Fruit fly (Drosophila melanogaster) whole organism, embryonic: ENCODE data around the gene CG5273.

Experiments
- CG1024 ChIP-seq: fragments of 200-800 bp; sonication (Bioruptor generic); IDR thresholded peaks from 2 replicates; pipeline ENCODE4 v1.3.6; 2022; ENCODE audit warnings: missing biosample characterization, missing genetic modification characterization
- CG10321 ChIP-seq: fragments of 200-800 bp; sonication (Bioruptor generic); IDR thresholded peaks from 2 replicates; pipeline ENCODE4 v1.3.6; 2022; ENCODE audit warnings: missing biosample characterization, missing genetic modification characterization
- CG11695 ChIP-seq: fragments of 200-800 bp; sonication (Bioruptor generic); IDR thresholded peaks from 3 replicates; pipeline ENCODE4 v1.3.6; 2022; ENCODE audit warnings: missing biosample characterization, missing genetic modification characterization
- CG12071 ChIP-seq: fragments of 200-800 bp; sonication (Bioruptor generic); optimal IDR thresholded peaks from 3 replicates; lab custom pipeline; 2018; ENCODE audit warnings: missing biosample characterization, mild to moderate bottlenecking, missing genetic modification characterization
- CG12769 ChIP-seq: fragments of 200-800 bp; sonication (Bioruptor generic); optimal IDR thresholded peaks from 2 replicates; lab custom pipeline; 2019; ENCODE audit warnings: missing biosample characterization, mild to moderate bottlenecking, missing genetic modification characterization, moderate library complexity
- CG13296 ChIP-seq: fragments of 200-800 bp; sonication (Bioruptor generic); optimal IDR thresholded peaks from 3 replicates; lab custom pipeline; 2018; ENCODE audit warnings: missing biosample characterization, mild to moderate bottlenecking, missing genetic modification characterization
- CG14860 ChIP-seq: fragments of 200-800 bp; sonication (Bioruptor generic); IDR thresholded peaks from 3 replicates; pipeline ENCODE4 v1.3.6; 2022; ENCODE audit warnings: missing biosample characterization, missing genetic modification characterization; ENCODE audit not compliant: partially characterized antibody
- CG15514 ChIP-seq: fragments of 200-800 bp; sonication (Bioruptor generic); optimal IDR thresholded peaks from 3 replicates; lab custom pipeline; 2017; ENCODE audit warnings: missing biosample characterization, missing genetic modification characterization, mild to moderate bottlenecking, moderate library complexity, missing genetic modification reagents
- CG1647 ChIP-seq: fragments of 200-800 bp; sonication (Bioruptor generic); optimal IDR thresholded peaks from 3 replicates; lab custom pipeline; 2016; ENCODE audit warnings: missing biosample characterization, missing genetic modification characterization
- CG5245 ChIP-seq: fragments of 200-800 bp; sonication (Bioruptor generic); optimal IDR thresholded peaks from 3 replicates; lab custom pipeline; 2016; ENCODE audit warnings: missing biosample characterization, missing genetic modification characterization
- CG5953 ChIP-seq: fragments of 200-800 bp; sonication (Bioruptor generic); IDR thresholded peaks from 2 replicates; pipeline ENCODE4 v1.3.6; 2022; ENCODE audit warnings: missing biosample characterization, missing genetic modification characterization
- CG6175 ChIP-seq: fragments of 200-800 bp; sonication (Bioruptor generic); IDR thresholded peaks from 3 replicates; pipeline ENCODE4 v1.3.6; 2022; ENCODE audit warnings: missing biosample characterization, missing genetic modification characterization
- CG6254 ChIP-seq: fragments of 200-800 bp; sonication (Bioruptor generic); optimal IDR thresholded peaks from 3 replicates; lab custom pipeline; 2017; ENCODE audit warnings: mild to moderate bottlenecking, missing biosample characterization, missing genetic modification reagents, missing genetic modification characterization
- CG7987 ChIP-seq: fragments of 200-800 bp; sonication (Bioruptor generic); optimal IDR thresholded peaks from 2 replicates; lab custom pipeline; 2018; ENCODE audit warnings: missing biosample characterization, mild to moderate bottlenecking, missing genetic modification characterization, moderate library complexity
- CG9727 ChIP-seq: fragments of 200-800 bp; sonication (Bioruptor generic); optimal IDR thresholded peaks from 3 replicates; lab custom pipeline; 2017; ENCODE audit warnings: missing biosample characterization, mild to moderate bottlenecking, missing genetic modification characterization
- CrebB ChIP-seq: fragments of 200-800 bp; sonication (Bioruptor generic); optimal IDR thresholded peaks from 3 replicates; lab custom pipeline; 2018; ENCODE audit warnings: missing biosample characterization, mild to moderate bottlenecking, missing genetic modification characterization
- Dip3 ChIP-seq: fragments of 200-800 bp; sonication (Bioruptor generic); optimal IDR thresholded peaks from 3 replicates; lab custom pipeline; 2016; ENCODE audit warnings: missing biosample characterization, missing genetic modification characterization
- Drgx ChIP-seq: fragments of 200-800 bp; sonication (Bioruptor generic); IDR thresholded peaks from 2 replicates; pipeline ENCODE4 v1.3.6; 2022; ENCODE audit warnings: missing biosample characterization, missing genetic modification characterization
- Fer1 ChIP-seq: fragments of 200-800 bp; sonication (Bioruptor generic); optimal IDR thresholded peaks from 2 replicates; lab custom pipeline; 2017; ENCODE audit warnings: missing biosample characterization, mild to moderate bottlenecking, missing genetic modification characterization
- GATAe ChIP-seq: fragments of 200-800 bp; sonication (Bioruptor generic); conservative IDR thresholded peaks from 2 replicates; pipeline ENCODE4 v1.3.6; 2022; ENCODE audit warnings: missing biosample characterization, missing genetic modification characterization
- H2.0 ChIP-seq: fragments of 200-800 bp; sonication (Bioruptor generic); IDR thresholded peaks from 2 replicates; pipeline ENCODE4 v1.3.6; 2022; ENCODE audit warnings: missing biosample characterization, missing genetic modification characterization
- HHEX ChIP-seq: fragments of 200-800 bp; sonication (Bioruptor generic); optimal IDR thresholded peaks from 3 replicates; lab custom pipeline; 2017; ENCODE audit warnings: missing biosample characterization, mild to moderate bottlenecking, missing genetic modification characterization, missing genetic modification reagents
- HLH3B ChIP-seq: fragments of 200-800 bp; sonication (Bioruptor generic); IDR thresholded peaks from 2 replicates; pipeline ENCODE4 v1.3.6; 2022; ENCODE audit warnings: missing biosample characterization, missing genetic modification characterization
- Hmr ChIP-seq: fragments of 200-800 bp; sonication (Bioruptor generic); optimal IDR thresholded peaks from 3 replicates; lab custom pipeline; 2017; ENCODE audit warnings: mild to moderate bottlenecking, missing biosample characterization, missing genetic modification reagents, missing genetic modification characterization
- Lpt ChIP-seq: fragments of >200 bp; optimal IDR thresholded peaks from 2 replicates; lab custom pipeline; 2018; ENCODE audit warnings: missing biosample characterization, missing genetic modification characterization
- Max ChIP-seq: fragments of 200-800 bp; sonication (Bioruptor generic); optimal IDR thresholded peaks from 2 replicates; lab custom pipeline; 2016; ENCODE audit warnings: missing biosample characterization, mild to moderate bottlenecking, missing genetic modification characterization
- Pdp1 ChIP-seq, 2 experiments: fragments of 200-800 bp; sonication (Bioruptor generic); optimal IDR thresholded peaks; 3 replicates each; lab custom pipeline; 2016; ENCODE audit warnings: missing biosample characterization in 2 of 2, missing genetic modification characterization in 2 of 2, mild to moderate bottlenecking in 1 of 2, moderate library complexity in 1 of 2
- Six4 ChIP-seq: fragments of 200-800 bp; sonication (Bioruptor generic); optimal IDR thresholded peaks from 2 replicates; lab custom pipeline; 2016; ENCODE audit warnings: missing biosample characterization, missing genetic modification characterization
- TFAM ChIP-seq: fragments of 200-800 bp; sonication (Bioruptor generic); optimal IDR thresholded peaks from 2 replicates; lab custom pipeline; 2017; ENCODE audit warnings: missing biosample characterization, missing genetic modification characterization, inconsistent platforms
- Xbp1 ChIP-seq: fragments of 200-800 bp; sonication (Bioruptor generic); optimal IDR thresholded peaks from 3 replicates; lab custom pipeline; 2016; ENCODE audit warnings: missing biosample characterization, mild to moderate bottlenecking, missing genetic modification characterization
- al ChIP-seq: fragments of 200-800 bp; sonication (Bioruptor generic); IDR thresholded peaks from 2 replicates; pipeline ENCODE4 v1.3.6; 2022; ENCODE audit warnings: missing biosample characterization, missing genetic modification characterization
- bab2 ChIP-seq: fragments of 200-800 bp; sonication (Bioruptor generic); optimal IDR thresholded peaks from 2 replicates; lab custom pipeline; 2016; ENCODE audit warnings: missing biosample characterization, missing genetic modification characterization
- bsh ChIP-seq, 2 experiments: fragments of 200-800 bp; sonication (Bioruptor generic); optimal IDR thresholded peaks; 2 replicates each; lab custom pipeline; 2017 to 2018; ENCODE audit warnings: mild to moderate bottlenecking in 2 of 2, missing biosample characterization in 2 of 2, missing genetic modification characterization in 2 of 2, moderate library complexity in 1 of 2
- chinmo ChIP-seq: fragments of 200-800 bp; sonication (Bioruptor generic); IDR thresholded peaks from 4 replicates; pipeline ENCODE4 v1.3.6; 2022; ENCODE audit warnings: missing biosample characterization, missing genetic modification characterization; ENCODE audit not compliant: partially characterized antibody
- ci ChIP-seq: fragments of 200-800 bp; sonication (Bioruptor generic); IDR thresholded peaks from 3 replicates; pipeline ENCODE4 v1.3.6; 2022; ENCODE audit warnings: missing biosample characterization, missing genetic modification characterization
- crol ChIP-seq: fragments of 200-800 bp; sonication (Bioruptor generic); IDR thresholded peaks from 2 replicates; pipeline ENCODE4 v1.3.6; 2022; ENCODE audit warnings: missing biosample characterization, missing genetic modification characterization
- fu2 ChIP-seq: fragments of 200-800 bp; sonication (Bioruptor generic); optimal IDR thresholded peaks from 2 replicates; lab custom pipeline; 2016; ENCODE audit warnings: missing biosample characterization, missing genetic modification characterization
- gce ChIP-seq: fragments of 200-800 bp; sonication (Bioruptor generic); IDR thresholded peaks from 3 replicates; pipeline ENCODE4 v1.3.6; 2022; ENCODE audit warnings: missing biosample characterization, missing genetic modification characterization
- gt ChIP-seq: fragments of 200-800 bp; sonication (Bioruptor generic); IDR thresholded peaks from 2 replicates; pipeline ENCODE4 v1.3.6; 2022; ENCODE audit warnings: missing biosample characterization, missing genetic modification characterization
- insv ChIP-seq, 2 experiments: fragments of 200-800 bp; sonication (Bioruptor generic); optimal IDR thresholded peaks; 3 replicates each; lab custom pipeline; 2016 to 2018; ENCODE audit warnings: missing biosample characterization in 2 of 2, missing genetic modification characterization in 2 of 2
- kay ChIP-seq: fragments of 200-800 bp; sonication (Bioruptor generic); optimal IDR thresholded peaks from 2 replicates; lab custom pipeline; 2016; ENCODE audit warnings: missing biosample characterization, missing genetic modification characterization
- lov ChIP-seq, 2 experiments: fragments of 200-800 bp in 1 of 2; fragments of >200 bp in 1 of 2; sonication (Bioruptor generic) in 1 of 2; IDR thresholded peaks in 1 of 2; optimal IDR thresholded peaks in 1 of 2; 2 replicates in 1 of 2; 3 replicates in 1 of 2; pipeline versions ENCODE4 v1.3.6 to Lab custom; 2017 to 2022; ENCODE audit warnings: missing biosample characterization in 1 of 2, missing genetic modification characterization in 1 of 2
- nau ChIP-seq: fragments of 200-800 bp; sonication (Bioruptor generic); optimal IDR thresholded peaks from 3 replicates; lab custom pipeline; 2017; ENCODE audit warnings: missing biosample characterization, mild to moderate bottlenecking, missing genetic modification characterization, missing genetic modification reagents
- nmo ChIP-seq: fragments of 200-800 bp; sonication (Bioruptor generic); optimal IDR thresholded peaks from 2 replicates; lab custom pipeline; 2018; ENCODE audit warnings: missing biosample characterization, mild to moderate bottlenecking, missing genetic modification characterization, moderate library complexity
- oc ChIP-seq: fragments of 200-800 bp; sonication (Bioruptor generic); optimal IDR thresholded peaks from 2 replicates; lab custom pipeline; 2018; ENCODE audit warnings: missing biosample characterization, mild to moderate bottlenecking, missing genetic modification characterization, moderate library complexity
- pan ChIP-seq, 4 experiments: fragments of >200 bp in 3 of 4; fragments of 200-800 bp in 1 of 4; sonication (Bioruptor generic) in 1 of 4; optimal IDR thresholded peaks in 3 of 4; IDR thresholded peaks in 1 of 4; 2 replicates each; pipeline versions ENCODE4 v1.3.6 to Lab custom; 2017 to 2022; ENCODE audit warnings: missing biosample characterization in 2 of 4, missing genetic modification characterization in 2 of 4, mixed read lengths in 1 of 4
- row ChIP-seq: fragments of 200-800 bp; sonication (Bioruptor generic); IDR thresholded peaks from 3 replicates; pipeline ENCODE4 v1.3.6; 2022; ENCODE audit warnings: missing biosample characterization, missing genetic modification characterization
- sr ChIP-seq: fragments of 200-800 bp; sonication (Bioruptor generic); IDR thresholded peaks from 3 replicates; pipeline ENCODE4 v1.3.6; 2022; ENCODE audit warnings: missing biosample characterization, missing genetic modification characterization
- unc-4 ChIP-seq: fragments of 200-800 bp; sonication (Bioruptor generic); IDR thresholded peaks from 2 replicates; pipeline ENCODE4 v1.3.6; 2022; ENCODE audit warnings: missing biosample characterization, missing genetic modification characterization; ENCODE audit not compliant: partially characterized antibody
- usp ChIP-seq: fragments of >200 bp; optimal IDR thresholded peaks from 2 replicates; lab custom pipeline; 2017; ENCODE audit warnings: missing biosample characterization, missing genetic modification characterization

The CG5273 gene

dm6 chrX:767928-768327 lies 8.5 kb downstream of the CG5273 start:
- TF ChIP-seq Xbp1 (GFP tag; lab: Kevin White, UChicago): no peak
- no peak for TF ChIP-seq fu2 (GFP tag; lab: Kevin White, UChicago)
- TF ChIP-seq CG12769 (tag; lab: Kevin White, UChicago): peak; percentile 8
- no peak for TF ChIP-seq CG10321 (GFP tag; lab: Robert Waterston, UW)
- TF ChIP-seq sr (GFP tag; lab: Robert Waterston, UW): no peak
- no peak for TF ChIP-seq oc (tag; lab: Kevin White, UChicago)
- TF ChIP-seq ci (GFP tag; lab: Robert Waterston, UW): no peak
- TF ChIP-seq TFAM: no peak
- no peak for TF ChIP-seq CG13296 (GFP tag; lab: Kevin White, UChicago)
- no peak for TF ChIP-seq CG9727 (GFP tag; lab: Kevin White, UChicago)
- 0 out of 2 replicates have a peak, but pooled peaks have one; percentile 15 for TF ChIP-seq Drgx (GFP tag; lab: Robert Waterston, UW)
- TF ChIP-seq CG11695: no peak
- no peak for TF ChIP-seq gt (GFP tag; lab: Robert Waterston, UW)
- TF ChIP-seq CG12071 (GFP tag; lab: Kevin White, UChicago): peak; percentile 11
- peak; percentile 11 for TF ChIP-seq CG7987 (GFP tag; lab: Kevin White, UChicago)
- TF ChIP-seq pan (optimal IDR thresholded peaks at IDR 0.05; lab: Kevin White, UChicago): no peak
- TF ChIP-seq pan (GFP tag; optimal IDR thresholded peaks at IDR 0.05 in 1 of 2, IDR thresholded peaks at IDR 0.05 in 1 of 2): peak in 1 of 2 experiments; percentile 19
- peak; percentile 37 for TF ChIP-seq Hmr (GFP tag; lab: Kevin White, UChicago)
- no peak for TF ChIP-seq Dip3 (GFP tag; lab: Kevin White, UChicago)
- no peak for TF ChIP-seq Max (GFP tag; lab: Kevin White, UChicago)
- TF ChIP-seq GATAe (GFP tag; lab: Robert Waterston, UW): no peak
- TF ChIP-seq CG5245 (GFP tag; lab: Kevin White, UChicago): no peak
- no peak for TF ChIP-seq HLH3B
- no peak for TF ChIP-seq lov (optimal IDR thresholded peaks at IDR 0.05; lab: Kevin White, UChicago)
- 0 out of 3 replicates have a peak, but pooled peaks have one; percentile 27 for TF ChIP-seq lov (GFP tag; IDR thresholded peaks at IDR 0.05; lab: Robert Waterston, UW)
- TF ChIP-seq CG14860 (GFP tag; lab: Robert Waterston, UW): no peak
- TF ChIP-seq crol (GFP tag; lab: Robert Waterston, UW): peak; percentile 15; the same call in 1 of the 2 replicates
- TF ChIP-seq H2.0 (GFP tag; lab: Robert Waterston, UW): no peak
- no peak for TF ChIP-seq CG1024 (GFP tag; lab: Robert Waterston, UW)
- TF ChIP-seq Pdp1 (GFP tag; optimal IDR thresholded peaks at IDR 0.05; lab: Kevin White, UChicago): no peak
- TF ChIP-seq bsh (GFP tag; optimal IDR thresholded peaks at IDR 0.05; lab: Kevin White, UChicago): no peak
- TF ChIP-seq CG6254 (GFP tag; lab: Kevin White, UChicago): no peak
- TF ChIP-seq CG1647 (GFP tag; lab: Kevin White, UChicago): no peak
- TF ChIP-seq CG5953 (GFP tag; lab: Robert Waterston, UW): no peak
- TF ChIP-seq CrebB (tag; lab: Kevin White, UChicago): no peak
- no peak for TF ChIP-seq row (GFP tag; lab: Robert Waterston, UW)
- TF ChIP-seq kay: no peak
- TF ChIP-seq CG15514 (GFP tag; lab: Kevin White, UChicago): peak; percentile 20
- TF ChIP-seq nmo (GFP tag; lab: Kevin White, UChicago): no peak
- no peak for TF ChIP-seq CG6175 (GFP tag; lab: Robert Waterston, UW)
- TF ChIP-seq Fer1 (GFP tag; lab: Kevin White, UChicago): peak; percentile 17
- no peak for TF ChIP-seq al (GFP tag; lab: Robert Waterston, UW)
- no peak for TF ChIP-seq Six4 (GFP tag; lab: Kevin White, UChicago)
- TF ChIP-seq Lpt: no peak
- no peak for TF ChIP-seq HHEX (GFP tag; lab: Kevin White, UChicago)
- no peak for TF ChIP-seq unc-4 (GFP tag; lab: Robert Waterston, UW)
- no peak for TF ChIP-seq usp (GFP tag; lab: Kevin White, UChicago)
- no peak for TF ChIP-seq bab2 (GFP tag; lab: Kevin White, UChicago)
- TF ChIP-seq gce (GFP tag; lab: Robert Waterston, UW): no peak
- TF ChIP-seq nau (GFP tag; lab: Kevin White, UChicago): peak; percentile 29
- TF ChIP-seq insv (GFP tag; optimal IDR thresholded peaks at IDR 0.05; lab: Kevin White, UChicago): no peak
- TF ChIP-seq chinmo (GFP tag; lab: Robert Waterston, UW): no peak
